Worm (Caenorhabditis elegans) whole organism, early embryonic: ENCODE data around the gene gcna-1.

Experiments used
- B0310.2 ChIP-seq: sonication (generic microtip); optimal IDR thresholded peaks from 2 replicates; lab custom pipeline; 2016; ENCODE audit warnings: mild to moderate bottlenecking, missing genetic modification characterization, missing compliant biosample characterization
- F13C5.2 ChIP-seq: sonication (generic microtip); optimal IDR thresholded peaks from 2 replicates; lab custom pipeline; 2017; ENCODE audit warnings: mild to moderate bottlenecking, missing genetic modification characterization, inconsistent platforms, missing compliant biosample characterization
- ama-1 ChIP-seq: fragments of 150-350 bp; optimal IDR thresholded peaks from 2 replicates; lab custom pipeline; 2014
- ceh-13 ChIP-seq: fragments of 200-800 bp; sonication (Bioruptor generic); optimal IDR thresholded peaks from 2 replicates; lab custom pipeline; 2018; ENCODE audit warnings: mild to moderate bottlenecking, missing genetic modification characterization, missing compliant biosample characterization
- ets-7 ChIP-seq: sonication (generic microtip); optimal IDR thresholded peaks from 2 replicates; lab custom pipeline; 2016; ENCODE audit warnings: missing genotype, missing genetic modification characterization, missing compliant biosample characterization
- flt-1 ChIP-seq: fragments of 200-800 bp; sonication (Bioruptor generic); IDR thresholded peaks from 2 replicates; pipeline ENCODE4 v1.3.6; 2022; ENCODE audit warnings: missing genetic modification characterization, missing compliant biosample characterization
- hmbx-1 ChIP-seq: sonication (generic microtip); optimal IDR thresholded peaks from 2 replicates; lab custom pipeline; 2016; ENCODE audit warnings: mild to moderate bottlenecking, missing genetic modification characterization, missing compliant biosample characterization

DNA sequence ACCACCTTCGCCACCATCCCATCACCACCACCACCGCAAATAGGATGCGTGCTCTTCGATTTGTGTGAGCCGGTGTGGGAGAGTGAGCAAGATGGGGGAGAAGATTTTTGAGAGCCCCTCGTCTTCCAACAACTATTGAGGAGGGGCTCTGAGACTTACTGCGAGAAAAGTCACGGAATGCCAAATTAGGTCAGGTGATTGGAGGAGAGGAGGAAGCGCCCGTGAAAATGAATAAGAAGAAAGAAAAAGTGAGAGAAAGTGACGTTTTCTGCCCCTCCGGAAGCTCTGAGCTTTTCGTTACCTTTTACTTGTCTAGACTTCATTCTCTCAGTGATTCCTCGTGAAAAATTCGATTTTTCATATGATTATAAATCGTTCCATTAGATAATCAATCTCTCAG lies 10.2 kb downstream of the gcna-1 start:
- no peak for TF ChIP-seq ama-1 (lab: Kevin White, UChicago)
- TF ChIP-seq ceh-13 (GFP tag; lab: Kevin White, UChicago): no peak
- no peak for TF ChIP-seq F13C5.2 (tag; lab: Kevin White, UChicago)
- no peak for TF ChIP-seq hmbx-1 (tag; lab: Kevin White, UChicago)
- no peak for TF ChIP-seq ets-7 (tag; lab: Kevin White, UChicago)
- TF ChIP-seq flt-1 (GFP tag; lab: Robert Waterston, UW): no peak
- TF ChIP-seq B0310.2 (tag; lab: Kevin White, UChicago): no peak
